Fruit fly (Drosophila melanogaster) ovary, adult (tissue): ENCODE results near the gene Cka.

ENCODE experiments used
- CG17801 ChIP-seq: fragments of 200-800 bp; optimal IDR thresholded peaks from 2 replicates; lab custom pipeline; 2019; ENCODE audit warnings: missing biosample characterization, mild to moderate bottlenecking, missing genetic modification characterization, moderate library complexity; ENCODE audit not compliant: partially characterized antibody

Cka gene

DNA sequence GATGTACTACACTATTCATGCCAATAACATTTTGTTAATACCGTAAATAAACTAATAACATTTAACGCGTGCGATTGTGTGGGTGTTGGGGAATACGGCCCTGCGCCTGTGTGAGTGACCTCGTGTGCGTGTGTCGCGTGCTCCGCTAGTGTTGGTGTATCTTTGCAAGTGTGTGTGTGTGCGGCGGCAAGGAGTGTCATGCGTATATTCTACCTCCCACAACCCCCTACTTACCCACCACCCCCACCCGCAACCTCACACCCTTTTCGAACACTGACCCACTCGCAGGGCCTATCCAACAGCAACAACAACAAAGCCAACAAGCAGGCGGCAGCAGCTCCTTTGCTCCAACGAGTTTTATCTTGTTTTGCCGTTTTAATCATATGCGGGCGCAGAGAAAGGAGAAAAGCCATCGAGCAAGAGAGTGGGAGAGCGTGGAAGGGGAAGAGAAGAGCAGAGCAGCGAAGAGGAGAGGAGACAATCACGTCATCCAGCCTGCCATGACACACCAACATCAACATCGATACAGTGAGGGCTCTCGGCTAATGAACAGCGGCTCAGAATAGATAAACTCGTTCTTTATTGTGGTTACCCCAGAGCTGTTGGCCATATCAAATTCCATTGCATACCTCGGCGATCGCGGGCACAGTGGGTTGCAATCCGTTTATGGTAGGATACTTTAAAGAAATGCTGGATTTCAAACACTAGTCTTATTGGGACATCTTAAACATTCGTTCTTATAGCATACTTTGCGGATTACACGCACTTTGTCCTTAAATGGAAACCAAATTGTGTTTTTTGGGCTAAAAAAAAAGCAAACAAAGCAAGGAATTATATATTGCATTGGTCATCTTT is 54.1 kb downstream of the Cka start:
- no peak for TF ChIP-seq CG17801 (GFP tag; lab: Kevin White, UChicago)

DNA sequence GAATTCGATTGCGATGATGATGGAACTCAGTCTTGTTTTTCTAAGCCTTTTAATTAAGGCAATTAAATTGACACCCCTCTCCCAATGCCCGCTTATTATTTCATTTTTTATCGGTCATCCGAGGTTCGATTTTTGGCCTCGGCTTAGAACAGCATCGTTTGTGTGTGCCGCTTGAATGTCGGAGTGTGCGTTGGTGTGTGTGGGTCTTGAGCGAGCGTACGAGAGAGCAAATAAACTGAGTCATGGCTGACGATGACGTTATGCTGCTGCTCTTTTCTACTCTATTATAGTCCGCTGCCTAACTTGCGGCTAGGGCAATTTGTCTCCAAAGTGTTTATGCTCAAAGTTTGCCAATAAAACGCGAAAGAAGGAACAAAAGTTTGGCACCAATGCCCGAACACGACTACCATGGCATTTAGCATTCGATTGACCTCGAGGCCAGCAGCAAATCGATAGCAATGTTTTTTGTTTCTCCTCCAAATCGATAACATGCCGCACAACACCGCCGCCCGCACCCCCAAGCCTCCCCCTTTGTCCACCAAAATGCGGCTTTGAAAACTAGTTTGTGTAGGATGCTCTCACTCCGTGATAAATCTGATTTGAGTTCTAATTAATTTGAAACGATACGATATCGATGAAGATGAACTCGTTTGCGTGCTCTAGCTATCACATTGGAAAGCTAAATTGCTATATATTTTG is 55.1 kb downstream of the Cka start:
- no peak for TF ChIP-seq CG17801 (GFP tag; lab: Kevin White, UChicago)

DNA sequence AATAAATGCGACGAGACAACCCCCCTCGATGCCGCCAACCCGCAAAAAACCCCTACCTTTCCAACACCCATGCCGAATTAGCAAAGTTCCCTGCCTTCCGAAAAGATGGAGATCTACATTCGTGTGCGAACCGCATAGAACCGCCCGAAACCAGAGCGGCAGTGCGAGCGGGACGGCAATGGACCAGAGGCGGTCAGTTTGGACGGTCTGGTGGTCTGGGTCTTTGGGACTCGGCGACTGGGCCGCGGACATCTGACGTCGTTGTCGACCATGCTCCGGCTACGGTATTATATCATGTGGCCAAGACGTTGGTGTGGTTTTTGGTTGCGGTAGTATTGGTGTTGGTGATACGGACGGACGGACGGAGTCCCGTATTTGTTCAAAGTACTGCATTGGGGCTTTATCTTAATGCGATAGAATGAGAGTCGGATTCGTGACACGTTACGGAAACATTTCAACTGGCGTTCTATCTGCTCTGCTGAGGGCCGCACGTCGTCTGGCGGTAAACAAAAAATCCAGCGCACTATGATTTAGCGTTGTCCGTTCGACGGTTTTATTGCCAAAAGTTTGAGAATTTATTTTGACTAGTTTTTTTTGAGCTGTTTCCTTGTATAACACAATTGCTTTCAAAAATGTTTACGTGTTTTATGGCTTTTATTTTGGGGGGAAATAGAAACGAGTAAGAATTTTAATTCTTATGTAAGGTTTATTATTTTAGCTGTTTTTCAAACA is 56.4 kb downstream of the Cka start:
- no peak for TF ChIP-seq CG17801 (GFP tag; lab: Kevin White, UChicago)

DNA sequence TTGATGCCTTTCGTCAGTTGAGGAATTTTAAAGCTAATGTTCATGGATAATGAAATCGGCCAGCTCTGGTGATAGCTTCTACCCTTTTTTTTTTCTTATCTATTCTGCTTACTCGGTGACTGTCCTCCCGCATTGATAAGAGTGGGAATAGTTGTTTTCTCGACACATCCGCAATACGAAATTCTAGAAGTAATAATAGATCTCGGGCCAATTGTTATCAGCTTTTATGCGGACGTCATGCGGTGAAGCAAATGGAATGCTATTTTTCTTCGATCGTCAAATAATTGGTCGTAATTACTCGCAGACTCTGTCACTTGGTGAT is 56.9 kb downstream of the Cka start:
- no peak for TF ChIP-seq CG17801 (GFP tag; lab: Kevin White, UChicago)

DNA sequence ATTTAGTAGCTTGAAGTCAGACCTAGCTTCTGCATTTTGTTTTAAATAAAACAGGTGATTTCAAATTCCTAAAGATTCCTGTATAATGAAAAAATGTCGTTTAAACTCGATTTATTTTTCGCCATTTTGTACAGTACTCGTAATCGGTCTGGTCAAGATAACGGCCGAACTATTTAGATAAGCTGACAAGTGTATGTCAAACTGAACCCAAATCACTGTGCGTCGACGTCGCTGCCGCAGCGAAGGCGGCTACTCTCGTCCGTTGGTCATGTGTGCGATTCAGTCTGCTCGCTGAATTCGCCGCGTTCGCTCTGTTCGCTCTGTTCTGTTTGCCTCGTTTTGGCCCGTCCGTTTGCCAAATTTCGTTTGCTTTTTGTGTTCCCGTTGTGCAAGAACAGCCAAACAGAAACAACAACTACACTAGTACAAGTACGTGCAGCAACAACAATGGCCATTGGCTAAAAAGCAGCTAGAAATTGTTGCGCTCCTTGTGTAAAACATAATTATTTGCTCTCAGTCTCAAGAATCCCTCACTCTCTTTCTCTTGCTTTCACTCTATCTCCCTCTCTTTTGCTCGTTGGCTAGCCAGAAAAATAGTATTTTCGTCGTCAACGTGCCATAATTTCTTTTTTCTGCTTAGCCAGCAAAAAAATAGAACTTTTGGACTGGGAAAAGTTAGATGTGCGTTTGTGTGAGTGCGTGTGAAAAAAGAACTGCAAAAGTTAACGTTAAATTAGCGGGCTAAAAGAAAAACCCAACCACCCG is 57.7 kb downstream of the Cka start:
- peak; percentile 33 for TF ChIP-seq CG17801 (GFP tag; lab: Kevin White, UChicago)
